Worm (Caenorhabditis elegans): ENCODE results near the gene F37C12.21.

F37C12.21 gene

DNA sequence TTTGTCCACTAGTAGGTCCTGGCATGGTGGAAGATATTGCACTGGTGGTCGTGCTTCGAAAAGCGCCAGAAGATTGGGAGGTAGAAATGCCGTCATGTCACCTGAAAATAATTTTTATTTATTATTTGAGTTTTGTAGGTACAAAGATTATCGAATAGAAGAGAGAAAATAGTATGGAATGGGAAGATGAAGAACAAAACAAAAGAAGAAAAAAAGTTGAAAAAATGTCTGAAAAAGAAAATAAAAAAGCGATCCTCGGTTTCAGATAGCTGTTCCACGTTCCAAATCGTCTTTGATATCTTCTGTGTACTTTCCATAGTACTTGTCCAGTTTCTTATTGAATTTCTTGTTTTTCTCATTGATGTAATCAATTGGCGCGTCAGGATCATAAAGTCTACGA is 27.1 kb upstream of the F37C12.21 start, which contains the start of gene rnp-7:
rnp-7 (minus strand) TSS at position 101 of the 400 bp plus-strand sequence.
- no peak for TF ChIP-seq ceh-44 (GFP tag; IDR thresholded peaks at IDR 0.05)
- TF ChIP-seq daf-12 (tag; optimal IDR thresholded peaks at IDR 0.05), result no peak
- TF ChIP-seq attf-4 (tag; optimal IDR thresholded peaks at IDR 0.05), result no peak
- TF ChIP-seq mes-2 (tag; optimal IDR thresholded peaks at IDR 0.05; ENCODE audit: poor library complexity, severe bottlenecking), result no peak
- no peak for TF ChIP-seq duxl-1 (tag; optimal IDR thresholded peaks at IDR 0.05; ENCODE audit: poor library complexity)
- TF ChIP-seq nhr-28 (tag; optimal IDR thresholded peaks at IDR 0.05), result no peak
- no peak for TF ChIP-seq spr-1 (tag; optimal IDR thresholded peaks at IDR 0.05)
- TF ChIP-seq arid-1 (GFP tag; conservative IDR thresholded peaks at IDR 0.05), result no peak
- TF ChIP-seq dve-1 (tag; optimal IDR thresholded peaks at IDR 0.05; ENCODE audit: insufficient read depth), result no peak
- no peak for TF ChIP-seq hmg-1.1 (GFP tag; IDR thresholded peaks at IDR 0.05)
- no peak for TF ChIP-seq dpl-1 (GFP tag; optimal IDR thresholded peaks at IDR 0.05)
- no peak for TF ChIP-seq zfp-3 (GFP tag; conservative IDR thresholded peaks at IDR 0.05)
- TF ChIP-seq ctbp-1 (GFP tag; IDR thresholded peaks at IDR 0.05), result no peak
- no peak for TF ChIP-seq nhr-11 (tag; optimal IDR thresholded peaks at IDR 0.05)
- TF ChIP-seq zip-2 (tag; optimal IDR thresholded peaks at IDR 0.05), result no peak
- no peak for TF ChIP-seq nhr-76 (tag; optimal IDR thresholded peaks at IDR 0.05)
- TF ChIP-seq ces-1 (GFP tag; optimal IDR thresholded peaks at IDR 0.05), result no peak
- no peak for TF ChIP-seq daf-16 (GFP tag; optimal IDR thresholded peaks at IDR 0.05)
- no peak for TF ChIP-seq daf-16 (tag; optimal IDR thresholded peaks at IDR 0.05)
- no peak for TF ChIP-seq hlh-11 (tag; optimal IDR thresholded peaks at IDR 0.05)

DNA sequence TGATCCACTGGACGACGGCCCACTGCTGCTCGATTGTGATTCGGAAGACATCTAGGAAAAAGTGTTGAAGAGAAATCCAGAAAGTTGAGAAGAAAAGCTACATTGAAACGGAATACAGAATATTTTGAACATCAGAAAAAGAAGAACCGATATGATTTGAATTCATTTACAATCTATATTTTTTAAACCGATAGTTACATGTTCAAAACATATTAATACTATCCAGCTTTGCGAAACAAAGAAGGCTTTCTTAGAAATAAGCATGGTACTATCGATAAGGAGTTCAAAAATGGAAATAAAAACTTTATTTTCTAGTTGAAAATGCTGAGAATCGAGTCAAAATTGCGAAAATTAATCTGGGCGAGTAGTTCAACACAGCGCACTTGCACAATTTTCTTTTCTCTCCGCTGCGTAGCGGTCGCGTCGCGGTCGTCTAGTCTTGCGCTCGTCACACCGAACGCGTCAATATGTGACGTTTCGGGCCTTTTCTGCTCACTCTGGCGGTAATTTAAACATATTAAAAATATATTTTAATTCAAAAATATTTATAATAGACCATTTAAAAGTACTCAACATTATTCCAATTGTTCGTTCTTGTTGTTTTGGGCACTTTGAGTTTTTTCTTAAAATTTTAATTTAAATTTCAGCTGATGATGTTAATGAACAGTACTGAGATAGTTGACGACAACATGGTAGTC is 25.9 kb upstream of the F37C12.21 start, which contains the start of the genes syf-2 and K04G7.1:
syf-2 (minus strand) TSS at position 51 of the 698 bp plus-strand sequence.
K04G7.1 (plus strand) TSS at position 648 of the 698 bp plus-strand sequence.
- TF ChIP-seq ama-1 (optimal IDR thresholded peaks at IDR 0.05), result no peak
- TF ChIP-seq duxl-1 (tag; optimal IDR thresholded peaks at IDR 0.05; ENCODE audit: poor library complexity), result peak; percentile 16
- peak; percentile 91 for TF ChIP-seq hlh-11 (tag; optimal IDR thresholded peaks at IDR 0.05)
- peak; percentile 86 for TF ChIP-seq nhr-42 (GFP tag; IDR thresholded peaks at IDR 0.05)
- TF ChIP-seq F37D6.2 (tag; optimal IDR thresholded peaks at IDR 0.05), result peak; percentile 83
- TF ChIP-seq T26A8.4 (GFP tag; IDR thresholded peaks at IDR 0.05), result peak; percentile 59; the same call in 1 of the 2 replicates
- TF ChIP-seq Y75B8A.6 (GFP tag; IDR thresholded peaks at IDR 0.05), result no peak
- peak; percentile 92 for TF ChIP-seq nhr-77 (tag; optimal IDR thresholded peaks at IDR 0.05)
- peak; percentile 81 for TF ChIP-seq zfp-3 (GFP tag; conservative IDR thresholded peaks at IDR 0.05)
- TF ChIP-seq Y105C5A.15 (GFP tag; IDR thresholded peaks at IDR 0.05), result no peak
- no peak for TF ChIP-seq lim-7 (GFP tag; IDR thresholded peaks at IDR 0.05)
- TF ChIP-seq mep-1 (tag; optimal IDR thresholded peaks at IDR 0.05), result peak; percentile 96
- TF ChIP-seq snpc-4 (tag; optimal IDR thresholded peaks at IDR 0.05), result no peak
- TF ChIP-seq gei-8 (GFP tag; optimal IDR thresholded peaks at IDR 0.05), result no peak
- peak; percentile 76 for TF ChIP-seq unc-130 (GFP tag; optimal IDR thresholded peaks at IDR 0.05)
- peak; percentile 27 for TF ChIP-seq mxl-3 (GFP tag; optimal IDR thresholded peaks at IDR 0.05)
- peak; percentile 17 for TF ChIP-seq ztf-7 (tag; optimal IDR thresholded peaks at IDR 0.05)
- peak; percentile 87 for TF ChIP-seq rbr-2 (tag; optimal IDR thresholded peaks at IDR 0.05)
- peak in 1 of 2 experiments; percentile 18 for TF ChIP-seq ZK546.5 (tag; optimal IDR thresholded peaks at IDR 0.05)
- peak; percentile 45 for TF ChIP-seq nhr-25 (tag; optimal IDR thresholded peaks at IDR 0.05; ENCODE audit: borderline replicate concordance, insufficient read depth)
- no peak for TF ChIP-seq jun-1 (tag; optimal IDR thresholded peaks at IDR 0.05)
- TF ChIP-seq dve-1 (tag; optimal IDR thresholded peaks at IDR 0.05; ENCODE audit: insufficient read depth), result peak; percentile 90
- peak; percentile 48 for TF ChIP-seq nhr-102 (tag; optimal IDR thresholded peaks at IDR 0.05)
- TF ChIP-seq hlh-30 (tag; optimal IDR thresholded peaks at IDR 0.05; ENCODE audit: insufficient read depth), result peak; percentile 94
- TF ChIP-seq ctbp-1 (GFP tag; IDR thresholded peaks at IDR 0.05), result peak; percentile 53; the same call in 1 of the 2 replicates
- peak; percentile 83 for TF ChIP-seq hmg-1.1 (GFP tag; IDR thresholded peaks at IDR 0.05)
- TF ChIP-seq nhr-111 (GFP tag; optimal IDR thresholded peaks at IDR 0.05), result no peak
- TF ChIP-seq saeg-2 (GFP tag; IDR thresholded peaks at IDR 0.05), result peak; percentile 74; the same call in 1 of the 2 replicates
- peak; percentile 35; the same call in 1 of the 2 replicates for TF ChIP-seq D1046.2 (GFP tag; IDR thresholded peaks at IDR 0.05)
- TF ChIP-seq egl-43 (GFP tag; IDR thresholded peaks at IDR 0.05), result peak; percentile 67; the same call in 1 of the 2 replicates
- TF ChIP-seq nhr-28 (tag; optimal IDR thresholded peaks at IDR 0.05), result peak; percentile 76
- no peak for TF ChIP-seq attf-4 (tag; optimal IDR thresholded peaks at IDR 0.05)
- TF ChIP-seq set-16 (GFP tag; IDR thresholded peaks at IDR 0.05), result peak; percentile 27; the same call in 1 of the 2 replicates
- no peak for TF ChIP-seq Y5F2A.4 (GFP tag; optimal IDR thresholded peaks at IDR 0.05)
- peak; percentile 87 for TF ChIP-seq aha-1 (tag)
- peak; percentile 85 for TF ChIP-seq nhr-11 (tag; optimal IDR thresholded peaks at IDR 0.05)

Measured in whole organism, L4 larva.